Fruit fly (Drosophila melanogaster): ENCODE data around the gene MED6.

DNA sequence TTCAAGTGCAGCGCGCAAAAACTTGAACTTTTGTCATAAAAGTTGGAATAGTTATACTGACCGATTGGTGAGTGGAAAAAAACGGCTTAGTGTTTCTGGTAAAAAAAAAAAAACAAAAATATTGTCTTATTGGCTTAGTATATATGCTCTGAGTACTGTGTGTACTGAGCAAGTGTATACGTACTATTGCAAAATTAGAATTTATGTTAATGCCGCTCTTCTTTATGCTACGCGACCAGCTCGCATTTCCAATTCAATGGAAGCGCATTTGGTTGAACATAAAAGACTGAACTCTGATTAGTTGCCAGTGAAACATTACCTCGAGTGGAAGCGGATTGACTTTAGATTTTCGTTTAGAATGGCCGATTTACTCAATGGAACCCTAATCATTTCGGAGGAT is 43.7 kb upstream of the MED6 start, which contains the start of gene CG8534:
- TF ChIP-seq Awh (GFP tag; IDR thresholded peaks at IDR 0.05) (no peak), ab (GFP tag; optimal IDR thresholded peaks at IDR 0.05) (no peak), CG1603 (tag; optimal IDR thresholded peaks at IDR 0.05) (no peak), HLH4C (GFP tag; IDR thresholded peaks at IDR 0.05; ENCODE audit: partially characterized antibody) (no peak), CG13624 (GFP tag; optimal IDR thresholded peaks at IDR 0.05) (no peak), dysf (GFP tag; IDR thresholded peaks at IDR 0.05) (no peak), Dad (GFP tag; optimal IDR thresholded peaks at IDR 0.05) (no peak), CG6654 (GFP tag; optimal IDR thresholded peaks at IDR 0.05) (no peak), bsh (GFP tag; optimal IDR thresholded peaks at IDR 0.05) (no peak), CG9727 (GFP tag; optimal IDR thresholded peaks at IDR 0.05) (no peak), CG14014 (GFP tag; IDR thresholded peaks at IDR 0.05) (no peak)
